Fruit fly (Drosophila melanogaster) whole organism, embryonic: ENCODE data around the gene mAChR-C.

Experiments
- Atf-2 ChIP-seq: fragments of 200-800 bp; sonication (Bioruptor generic); optimal IDR thresholded peaks from 2 replicates; lab custom pipeline; 2016; ENCODE audit warnings: missing biosample characterization, missing genetic modification characterization
- CG12659 ChIP-seq: fragments of 200-800 bp; sonication (Bioruptor generic); optimal IDR thresholded peaks from 3 replicates; lab custom pipeline; 2017; ENCODE audit warnings: mild to moderate bottlenecking, missing biosample characterization, missing genetic modification reagents, missing genetic modification characterization
- CG13775 ChIP-seq: fragments of 200-800 bp; sonication (Bioruptor generic); optimal IDR thresholded peaks from 3 replicates; lab custom pipeline; 2017; ENCODE audit warnings: missing biosample characterization, mild to moderate bottlenecking, missing genetic modification characterization
- CG14667 ChIP-seq: fragments of 200-800 bp; sonication (Bioruptor generic); IDR thresholded peaks from 2 replicates; pipeline ENCODE4 v1.3.6; 2022; ENCODE audit warnings: missing biosample characterization, missing genetic modification characterization
- CG15011 ChIP-seq: fragments of 200-800 bp; sonication (Bioruptor generic); optimal IDR thresholded peaks from 3 replicates; lab custom pipeline; 2018; ENCODE audit warnings: missing biosample characterization, mild to moderate bottlenecking, missing genetic modification characterization
- CG1529 ChIP-seq: fragments of 200-800 bp; sonication (Bioruptor generic); optimal IDR thresholded peaks from 3 replicates; lab custom pipeline; 2018; ENCODE audit warnings: missing biosample characterization, missing genetic modification characterization
- CG18011 ChIP-seq: fragments of 200-800 bp; sonication (Bioruptor generic); optimal IDR thresholded peaks from 2 replicates; lab custom pipeline; 2017; ENCODE audit warnings: missing biosample characterization, missing genetic modification characterization, mild to moderate bottlenecking, moderate library complexity, missing genotype
- CG18476 ChIP-seq: fragments of 200-800 bp; sonication (Bioruptor generic); optimal IDR thresholded peaks from 2 replicates; lab custom pipeline; 2016; ENCODE audit warnings: missing biosample characterization, mild to moderate bottlenecking, missing genetic modification characterization
- CG18619 ChIP-seq: fragments of 200-800 bp; sonication (Bioruptor generic); optimal IDR thresholded peaks from 3 replicates; lab custom pipeline; 2017; ENCODE audit warnings: missing biosample characterization, mild to moderate bottlenecking, missing genetic modification characterization
- CG18764 ChIP-seq: fragments of 200-800 bp; sonication (Bioruptor generic); optimal IDR thresholded peaks from 3 replicates; lab custom pipeline; 2016; ENCODE audit warnings: missing biosample characterization, missing genetic modification characterization
- CG33213 ChIP-seq: fragments of 200-800 bp; sonication (Bioruptor generic); optimal IDR thresholded peaks from 3 replicates; lab custom pipeline; 2016; ENCODE audit warnings: missing biosample characterization, missing genetic modification characterization
- CG34422 ChIP-seq: fragments of 200-800 bp; sonication (Bioruptor generic); IDR thresholded peaks from 3 replicates; pipeline ENCODE4 v1.3.6; 2022; ENCODE audit warnings: missing biosample characterization, missing genetic modification characterization
- CG4424 ChIP-seq: fragments of 200-800 bp; sonication (Bioruptor generic); optimal IDR thresholded peaks from 3 replicates; lab custom pipeline; 2016; ENCODE audit warnings: missing biosample characterization, missing genetic modification characterization
- CG7357 ChIP-seq: fragments of 200-800 bp; sonication (Bioruptor generic); IDR thresholded peaks from 3 replicates; pipeline ENCODE4 v1.3.6; 2022; ENCODE audit warnings: missing biosample characterization, missing genetic modification characterization
- CG7786 ChIP-seq: fragments of 200-800 bp; sonication (Bioruptor generic); optimal IDR thresholded peaks from 2 replicates; lab custom pipeline; 2016; ENCODE audit warnings: missing biosample characterization, missing genetic modification characterization
- CG7839 ChIP-seq: fragments of 200-800 bp; sonication (Bioruptor generic); optimal IDR thresholded peaks from 3 replicates; lab custom pipeline; 2018; ENCODE audit warnings: missing biosample characterization, mild to moderate bottlenecking, missing genetic modification characterization, moderate library complexity
- CG8290 ChIP-seq, 3 experiments: fragments of 200-800 bp; sonication (Bioruptor generic); optimal IDR thresholded peaks; 2 replicates each; lab custom pipeline; 2016 to 2019; ENCODE audit warnings: missing biosample characterization in 3 of 3, missing genetic modification characterization in 3 of 3, mild to moderate bottlenecking in 2 of 3, moderate library complexity in 1 of 3
- CG8924 ChIP-seq: fragments of 200-800 bp; optimal IDR thresholded peaks from 3 replicates; lab custom pipeline; 2019; ENCODE audit warnings: missing biosample characterization, mild to moderate bottlenecking, missing genetic modification characterization, moderate library complexity
- CG9727 ChIP-seq: fragments of 200-800 bp; sonication (Bioruptor generic); optimal IDR thresholded peaks from 3 replicates; lab custom pipeline; 2017; ENCODE audit warnings: missing biosample characterization, mild to moderate bottlenecking, missing genetic modification characterization
- MTF-1 ChIP-seq: fragments of 200-800 bp; sonication (Bioruptor generic); optimal IDR thresholded peaks from 2 replicates; lab custom pipeline; 2018; ENCODE audit warnings: missing biosample characterization, mild to moderate bottlenecking, missing genetic modification characterization, borderline replicate concordance
- Optix ChIP-seq: fragments of 200-800 bp; sonication (Bioruptor generic); IDR thresholded peaks from 3 replicates; pipeline ENCODE4 v1.3.6; 2022; ENCODE audit warnings: missing biosample characterization, missing genetic modification characterization
- Sox102F ChIP-seq: fragments of 200-800 bp; sonication (Bioruptor generic); optimal IDR thresholded peaks from 2 replicates; lab custom pipeline; 2018; ENCODE audit warnings: missing biosample characterization, mild to moderate bottlenecking, missing genetic modification characterization, moderate library complexity
- TFAM ChIP-seq: fragments of 200-800 bp; sonication (Bioruptor generic); optimal IDR thresholded peaks from 2 replicates; lab custom pipeline; 2017; ENCODE audit warnings: missing biosample characterization, missing genetic modification characterization, inconsistent platforms
- ap ChIP-seq: fragments of 200-800 bp; sonication (Bioruptor generic); IDR thresholded peaks from 2 replicates; pipeline ENCODE4 v1.3.6; 2022; ENCODE audit warnings: missing biosample characterization, missing genetic modification characterization
- bab2 ChIP-seq: fragments of 200-800 bp; sonication (Bioruptor generic); optimal IDR thresholded peaks from 2 replicates; lab custom pipeline; 2016; ENCODE audit warnings: missing biosample characterization, missing genetic modification characterization
- bigmax ChIP-seq: fragments of 200-800 bp; sonication (Bioruptor generic); optimal IDR thresholded peaks from 2 replicates; lab custom pipeline; 2018; ENCODE audit warnings: missing biosample characterization, mild to moderate bottlenecking, missing genetic modification characterization
- chm ChIP-seq: fragments of 200-800 bp; sonication (Bioruptor generic); IDR thresholded peaks from 2 replicates; pipeline ENCODE4 v1.3.6; 2022; ENCODE audit warnings: missing biosample characterization, missing genetic modification characterization
- emc ChIP-seq: fragments of 200-800 bp; sonication (Bioruptor generic); optimal IDR thresholded peaks from 2 replicates; lab custom pipeline; 2016; ENCODE audit warnings: missing biosample characterization, missing genetic modification characterization
- esg ChIP-seq: fragments of 200-800 bp; sonication (Bioruptor generic); conservative IDR thresholded peaks from 2 replicates; pipeline ENCODE4 v1.3.6; 2022; ENCODE audit warnings: missing biosample characterization, missing genetic modification characterization
- eve ChIP-seq, 2 experiments: fragments of >200 bp; optimal IDR thresholded peaks; 2 replicates each; lab custom pipeline; 2017; ENCODE audit warnings: missing biosample characterization in 2 of 2, missing genetic modification characterization in 2 of 2
- ewg ChIP-seq: fragments of 200-800 bp; sonication (Bioruptor generic); optimal IDR thresholded peaks from 3 replicates; lab custom pipeline; 2017; ENCODE audit warnings: mild to moderate bottlenecking, missing biosample characterization, missing genetic modification reagents, missing genetic modification characterization
- gro ChIP-seq: fragments of 200-800 bp; sonication (Bioruptor generic); optimal IDR thresholded peaks from 2 replicates; lab custom pipeline; 2016; ENCODE audit warnings: missing biosample characterization, missing genetic modification characterization
- insv ChIP-seq, 2 experiments: fragments of 200-800 bp; sonication (Bioruptor generic); optimal IDR thresholded peaks; 3 replicates each; lab custom pipeline; 2016 to 2018; ENCODE audit warnings: missing biosample characterization in 2 of 2, missing genetic modification characterization in 2 of 2
- kay ChIP-seq: fragments of 200-800 bp; sonication (Bioruptor generic); optimal IDR thresholded peaks from 2 replicates; lab custom pipeline; 2016; ENCODE audit warnings: missing biosample characterization, missing genetic modification characterization
- lab ChIP-seq: fragments of 200-800 bp; sonication (Bioruptor generic); optimal IDR thresholded peaks from 3 replicates; lab custom pipeline; 2017; ENCODE audit warnings: missing biosample characterization, missing genetic modification characterization, mild to moderate bottlenecking, moderate library complexity, missing genetic modification reagents
- nerfin-1 ChIP-seq: fragments of 200-800 bp; sonication (Bioruptor generic); optimal IDR thresholded peaks from 3 replicates; lab custom pipeline; 2019; ENCODE audit warnings: missing biosample characterization, mild to moderate bottlenecking, missing genetic modification characterization, moderate library complexity
- nmo ChIP-seq: fragments of 200-800 bp; sonication (Bioruptor generic); optimal IDR thresholded peaks from 2 replicates; lab custom pipeline; 2018; ENCODE audit warnings: missing biosample characterization, mild to moderate bottlenecking, missing genetic modification characterization, moderate library complexity
- nom ChIP-seq: fragments of 200-800 bp; sonication (Bioruptor generic); optimal IDR thresholded peaks from 2 replicates; lab custom pipeline; 2017; ENCODE audit warnings: missing biosample characterization, missing genetic modification characterization, mild to moderate bottlenecking, moderate library complexity, missing genetic modification reagents
- odd ChIP-seq: fragments of 200-800 bp; sonication (Bioruptor generic); optimal IDR thresholded peaks from 2 replicates; lab custom pipeline; 2017; ENCODE audit warnings: missing biosample characterization, mild to moderate bottlenecking, missing genetic modification characterization
- otp ChIP-seq: fragments of 200-800 bp; sonication (Bioruptor generic); IDR thresholded peaks from 3 replicates; pipeline ENCODE4, ENCODE4 v1.3.6; 2022; ENCODE audit warnings: missing biosample characterization, missing genetic modification characterization
- pb ChIP-seq: fragments of 200-800 bp; sonication (Bioruptor generic); optimal IDR thresholded peaks from 3 replicates; lab custom pipeline; 2016; ENCODE audit warnings: missing biosample characterization, missing genetic modification characterization
- phol ChIP-seq: fragments of 200-800 bp; sonication (Bioruptor generic); optimal IDR thresholded peaks from 3 replicates; lab custom pipeline; 2018; ENCODE audit warnings: missing biosample characterization, mild to moderate bottlenecking, missing genetic modification characterization, moderate library complexity
- prd ChIP-seq, 3 experiments: fragments of >200 bp in 2 of 3; fragments of 200-800 bp in 1 of 3; sonication (Bioruptor generic) in 1 of 3; optimal IDR thresholded peaks in 2 of 3; IDR thresholded peaks in 1 of 3; 2 replicates in 2 of 3; 3 replicates in 1 of 3; pipeline versions ENCODE4 v1.3.6 to Lab custom; 2017 to 2022; ENCODE audit warnings: missing biosample characterization in 1 of 3, missing genetic modification characterization in 1 of 3
- ranshi ChIP-seq: fragments of 200-800 bp; sonication (Bioruptor generic); IDR thresholded peaks from 2 replicates; pipeline ENCODE4 v1.3.6; 2022; ENCODE audit warnings: missing biosample characterization, missing genetic modification characterization
- tap ChIP-seq: fragments of 200-800 bp; optimal IDR thresholded peaks from 3 replicates; lab custom pipeline; 2019; ENCODE audit warnings: missing biosample characterization, mild to moderate bottlenecking, missing genetic modification characterization, moderate library complexity
- tgo ChIP-seq: fragments of 200-800 bp; sonication (Bioruptor generic); IDR thresholded peaks from 3 replicates; pipeline ENCODE4 v1.3.6; 2022; ENCODE audit warnings: missing biosample characterization, missing genetic modification characterization
- tin ChIP-seq: fragments of 200-800 bp; sonication (Bioruptor generic); optimal IDR thresholded peaks from 3 replicates; lab custom pipeline; 2016; ENCODE audit warnings: missing biosample characterization, missing genetic modification characterization
- zen2 ChIP-seq: fragments of 200-800 bp; sonication (Bioruptor generic); IDR thresholded peaks from 3 replicates; pipeline ENCODE4 v1.3.6; 2022; ENCODE audit warnings: missing biosample characterization, missing genetic modification characterization; ENCODE audit not compliant: partially characterized antibody

mAChR-C gene

dm6 chrX:6859756-6860412 is 27.4 kb upstream of the mAChR-C start (continued):
- TF ChIP-seq nom (GFP tag; lab: Kevin White, UChicago) (peak; percentile 44), CG1529 (GFP tag; lab: Kevin White, UChicago) (peak; percentile 18), Optix (GFP tag; lab: Robert Waterston, UW) (peak; percentile 52; the same call in 1 of the 3 replicates), chm (GFP tag; lab: Robert Waterston, UW) (no peak; the same call in 1 of the 2 replicates), lab (GFP tag; lab: Kevin White, UChicago) (peak; percentile 84), CG34422 (peak; percentile 81), CG8290 (GFP tag; optimal IDR thresholded peaks at IDR 0.05; lab: Kevin White, UChicago) (peak; percentile 14), CG8290 (tag; optimal IDR thresholded peaks at IDR 0.05; lab: Kevin White, UChicago) (peak in 1 of 2 experiments; percentile 43), ewg (GFP tag; lab: Kevin White, UChicago) (peak; percentile 21), Atf-2 (GFP tag; lab: Kevin White, UChicago) (no peak), CG18476 (peak; percentile 82), CG7357 (GFP tag; lab: Robert Waterston, UW) (peak; percentile 66; the same call in 2 of the 3 replicates), CG18619 (peak; percentile 30), nmo (GFP tag; lab: Kevin White, UChicago) (peak; percentile 63), gro (GFP tag; lab: Kevin White, UChicago) (peak; percentile 74), ranshi (GFP tag; lab: Robert Waterston, UW) (peak; percentile 56; the same call in 1 of the 2 replicates), CG15011 (GFP tag; lab: Kevin White, UChicago) (peak; percentile 84), bab2 (GFP tag; lab: Kevin White, UChicago) (no peak), CG18011 (GFP tag; lab: Kevin White, UChicago) (no peak), CG12659 (peak; percentile 53), Sox102F (GFP tag; lab: Kevin White, UChicago) (peak; percentile 50), CG14667 (GFP tag; lab: Robert Waterston, UW) (0 out of 2 replicates have a peak, but pooled peaks have one; percentile 44), CG9727 (GFP tag; lab: Kevin White, UChicago) (peak; percentile 90), CG8924 (tag; lab: Kevin White, UChicago) (peak; percentile 56), nerfin-1 (peak; percentile 72), tgo (GFP tag; lab: Robert Waterston, UW) (peak; percentile 71), emc (GFP tag; lab: Kevin White, UChicago) (peak; percentile 71), CG7839 (tag; lab: Kevin White, UChicago) (peak; percentile 60), bigmax (GFP tag; lab: Kevin White, UChicago) (no peak), tin (peak; percentile 80), phol (tag; lab: Kevin White, UChicago) (peak; percentile 90), CG18764 (GFP tag; lab: Kevin White, UChicago) (peak; percentile 66), eve (GFP tag; optimal IDR thresholded peaks at IDR 0.05; lab: Kevin White, UChicago) (peak in 1 of 2 experiments; percentile 96), CG13775 (peak; percentile 64), prd (optimal IDR thresholded peaks at IDR 0.05; lab: Kevin White, UChicago) (no peak), prd (GFP tag; IDR thresholded peaks at IDR 0.05; lab: Robert Waterston, UW) (peak; percentile 83), otp (GFP tag; lab: Robert Waterston, UW) (no peak), TFAM (GFP tag; lab: Kevin White, UChicago) (peak; percentile 55), esg (GFP tag; lab: Robert Waterston, UW) (peak; percentile 21; the same call in 1 of the 2 replicates), insv (GFP tag; optimal IDR thresholded peaks at IDR 0.05; lab: Kevin White, UChicago) (no peak), CG7786 (GFP tag; lab: Kevin White, UChicago) (no peak), odd (GFP tag; lab: Kevin White, UChicago) (peak; percentile 14), tap (tag; lab: Kevin White, UChicago) (peak; percentile 23), CG4424 (GFP tag; lab: Kevin White, UChicago) (peak; percentile 91), zen2 (no peak), pb (GFP tag; lab: Kevin White, UChicago) (no peak), kay (GFP tag; lab: Kevin White, UChicago) (peak; percentile 49), ap (GFP tag; lab: Robert Waterston, UW) (peak; percentile 68), CG33213 (peak; percentile 64), MTF-1 (GFP tag; lab: Kevin White, UChicago) (no peak)
